Fruit fly (Drosophila melanogaster): ENCODE data around the gene Ugt303A1.

Ugt303A1 gene

dm6 chr3R:11226496-11226895 is 51.2 kb downstream of the Ugt303A1 start, which contains the start of gene CG17726 (continued):
- peak; percentile 93 for TF ChIP-seq ewg (GFP tag; optimal IDR thresholded peaks at IDR 0.05)
- TF ChIP-seq CG16863 (GFP tag; optimal IDR thresholded peaks at IDR 0.05) = peak; percentile 90
- TF ChIP-seq CG10209 (GFP tag; optimal IDR thresholded peaks at IDR 0.05) = peak; percentile 97
- no peak for TF ChIP-seq Kr (GFP tag; optimal IDR thresholded peaks at IDR 0.05)
- TF ChIP-seq ttk (GFP tag; IDR thresholded peaks at IDR 0.05) = peak; percentile 98
- peak; percentile 87 for TF ChIP-seq E2f2 (GFP tag; IDR thresholded peaks at IDR 0.05)
- peak; percentile 87 for TF ChIP-seq CG17912 (GFP tag; optimal IDR thresholded peaks at IDR 0.05)
- TF ChIP-seq btn (GFP tag; optimal IDR thresholded peaks at IDR 0.05) = peak; percentile 57
- TF ChIP-seq sug (tag; optimal IDR thresholded peaks at IDR 0.05) = peak; percentile 95
- TF ChIP-seq Bgb (GFP tag; IDR thresholded peaks at IDR 0.05; ENCODE audit: partially characterized antibody) = no peak
- no peak for TF ChIP-seq D (optimal IDR thresholded peaks at IDR 0.05)
- peak; percentile 89 for TF ChIP-seq D (GFP tag; optimal IDR thresholded peaks at IDR 0.05)
- TF ChIP-seq CG1832 (GFP tag; optimal IDR thresholded peaks at IDR 0.05) = no peak
- TF ChIP-seq disco-r (GFP tag; optimal IDR thresholded peaks at IDR 0.05) = peak; percentile 85
- no peak for TF ChIP-seq CG17568 (GFP tag; optimal IDR thresholded peaks at IDR 0.05)
- no peak for TF ChIP-seq cad (GFP tag; optimal IDR thresholded peaks at IDR 0.05)
- peak; percentile 32; the same call in 1 of the 4 replicates for TF ChIP-seq Dll (GFP tag; IDR thresholded peaks at IDR 0.05; ENCODE audit: partially characterized antibody)
- TF ChIP-seq MESR4 (GFP tag; optimal IDR thresholded peaks at IDR 0.05) = peak; percentile 67
- TF ChIP-seq cas (GFP tag; IDR thresholded peaks at IDR 0.05) = peak; percentile 96
- TF ChIP-seq bbx (GFP tag; IDR thresholded peaks at IDR 0.05; ENCODE audit: partially characterized antibody) = no peak
- TF ChIP-seq Usf (GFP tag; optimal IDR thresholded peaks at IDR 0.05) = peak; percentile 91
- peak; percentile 97 for TF ChIP-seq CG14710 (tag; optimal IDR thresholded peaks at IDR 0.05)
- peak; percentile 67 for TF ChIP-seq CG33213 (GFP tag; optimal IDR thresholded peaks at IDR 0.05)
- peak; percentile 98 for TF ChIP-seq Xbp1 (GFP tag; optimal IDR thresholded peaks at IDR 0.05)
- TF ChIP-seq aop (GFP tag; IDR thresholded peaks at IDR 0.05) = peak; percentile 89
- TF ChIP-seq CG17612 (GFP tag; IDR thresholded peaks at IDR 0.05) = peak; percentile 96
- TF ChIP-seq CG15696 (tag; optimal IDR thresholded peaks at IDR 0.05) = peak; percentile 96
- TF ChIP-seq nmo (GFP tag; optimal IDR thresholded peaks at IDR 0.05) = peak; percentile 99
- peak; percentile 94 for TF ChIP-seq CG13624 (GFP tag; optimal IDR thresholded peaks at IDR 0.05)
- TF ChIP-seq Side (GFP tag; optimal IDR thresholded peaks at IDR 0.05) = peak; percentile 86
- peak; percentile 94 for TF ChIP-seq Max (GFP tag; optimal IDR thresholded peaks at IDR 0.05)
- TF ChIP-seq ac (GFP tag; optimal IDR thresholded peaks at IDR 0.05) = peak; percentile 92
- TF ChIP-seq CG17361 (GFP tag; IDR thresholded peaks at IDR 0.05) = peak; percentile 97
- TF ChIP-seq E2f1 (GFP tag; IDR thresholded peaks at IDR 0.05) = peak; percentile 98
- TF ChIP-seq ci (GFP tag; IDR thresholded peaks at IDR 0.05) = peak; percentile 99
- TF ChIP-seq CG4360 (GFP tag; IDR thresholded peaks at IDR 0.05) = peak; percentile 82
- peak; percentile 87 for TF ChIP-seq pho (GFP tag; optimal IDR thresholded peaks at IDR 0.05)
- TF ChIP-seq dimm (GFP tag; IDR thresholded peaks at IDR 0.05) = peak; percentile 95
- TF ChIP-seq tin (GFP tag; optimal IDR thresholded peaks at IDR 0.05) = peak; percentile 95
- TF ChIP-seq CG11093 (GFP tag; IDR thresholded peaks at IDR 0.05) = peak; percentile 95
- peak; percentile 92 for TF ChIP-seq CG12744 (GFP tag; optimal IDR thresholded peaks at IDR 0.05)
- TF ChIP-seq CG13775 (GFP tag; optimal IDR thresholded peaks at IDR 0.05) = peak; percentile 96
- peak; percentile 94 for TF ChIP-seq chn (GFP tag; optimal IDR thresholded peaks at IDR 0.05)
- TF ChIP-seq tx (GFP tag; optimal IDR thresholded peaks at IDR 0.05) = peak; percentile 86
- TF ChIP-seq CG1792 (GFP tag; optimal IDR thresholded peaks at IDR 0.05) = peak; percentile 62
- TF ChIP-seq slbo (GFP tag; IDR thresholded peaks at IDR 0.05) = peak; percentile 98
- no peak for TF ChIP-seq Dfd (GFP tag; optimal IDR thresholded peaks at IDR 0.05)
- TF ChIP-seq Hsf (GFP tag; optimal IDR thresholded peaks at IDR 0.05) = peak; percentile 97
- peak; percentile 83 for TF ChIP-seq CG18011 (GFP tag; optimal IDR thresholded peaks at IDR 0.05)
- TF ChIP-seq Gug (GFP tag; IDR thresholded peaks at IDR 0.05) = peak; percentile 79; the same call in 3 of the 4 replicates
- peak; percentile 92 for TF ChIP-seq CG7357 (GFP tag; IDR thresholded peaks at IDR 0.05)
- TF ChIP-seq Drgx (GFP tag; IDR thresholded peaks at IDR 0.05) = peak; percentile 98
